Worm (Caenorhabditis elegans) whole organism, late embryonic: ENCODE results near the gene swt-2.

ENCODE experiments used
- ama-1 ChIP-seq: fragments of 150-350 bp; optimal IDR thresholded peaks from 2 replicates; lab custom pipeline; 2014
- ceh-14 ChIP-seq: sonication (generic microtip); optimal IDR thresholded peaks from 2 replicates; lab custom pipeline; 2016; ENCODE audit warnings: missing genotype, missing genetic modification characterization, missing compliant biosample characterization
- dmd-4 ChIP-seq: sonication (generic microtip); optimal IDR thresholded peaks from 2 replicates; lab custom pipeline; 2016; ENCODE audit warnings: borderline replicate concordance, missing genetic modification characterization, missing compliant biosample characterization
- dve-1 ChIP-seq: sonication (generic microtip); optimal IDR thresholded peaks from 2 replicates; lab custom pipeline; 2017; ENCODE audit warnings: antibody characterized with exemption, mild to moderate bottlenecking, missing genetic modification characterization, missing compliant biosample characterization
- elt-2 ChIP-seq: sonication (generic microtip); optimal IDR thresholded peaks from 2 replicates; lab custom pipeline; 2016; ENCODE audit warnings: missing genetic modification reagents, missing genetic modification characterization, missing compliant biosample characterization
- nfya-1 ChIP-seq: sonication (generic microtip); optimal IDR thresholded peaks from 2 replicates; lab custom pipeline; 2017; ENCODE audit warnings: missing genetic modification characterization, mild to moderate bottlenecking, missing compliant biosample characterization, antibody characterized with exemption, moderate library complexity
- nhr-11 ChIP-seq: fragments of 150-350 bp; optimal IDR thresholded peaks from 2 replicates; lab custom pipeline; 2014; ENCODE audit warnings: missing biosample characterization, missing genetic modification characterization

- TF ChIP-seq elt-2 (no peak), nfya-1 (tag; lab: Kevin White, UChicago) (no peak), dmd-4 (tag; lab: Kevin White, UChicago) (no peak), dve-1 (tag; lab: Kevin White, UChicago) (no peak), nhr-11 (tag; lab: Kevin White, UChicago) (no peak), ama-1 (lab: Kevin White, UChicago) (no peak), ceh-14 (tag; lab: Kevin White, UChicago) (no peak)
Observed at ce11 chrV:7570290-7570689, 40.4 kb downstream of the swt-2 start, which contains the start of gene clec-212.
